Worm (Caenorhabditis elegans) whole organism, late embryonic: ENCODE measurements around the gene famk-1.

Source experiments
- K02D7.2 ChIP-seq: sonication (generic microtip); optimal IDR thresholded peaks from 2 replicates; lab custom pipeline; 2017; ENCODE audit warnings: mild to moderate bottlenecking, missing genetic modification characterization, missing compliant biosample characterization
- dve-1 ChIP-seq: sonication (generic microtip); optimal IDR thresholded peaks from 2 replicates; lab custom pipeline; 2017; ENCODE audit warnings: antibody characterized with exemption, mild to moderate bottlenecking, missing genetic modification characterization, missing compliant biosample characterization
- fkh-10 ChIP-seq: fragments of 150-350 bp; optimal IDR thresholded peaks from 2 replicates; lab custom pipeline; 2014; ENCODE audit warnings: missing biosample characterization, missing genetic modification reagents, missing genetic modification characterization
- hlh-13 ChIP-seq: fragments of 200-800 bp; sonication (Bioruptor generic); optimal IDR thresholded peaks from 2 replicates; lab custom pipeline; 2018; ENCODE audit warnings: mild to moderate bottlenecking, missing genetic modification characterization, missing compliant biosample characterization
- mec-3 ChIP-seq: sonication (generic microtip); optimal IDR thresholded peaks from 2 replicates; lab custom pipeline; 2016; ENCODE audit warnings: borderline replicate concordance, missing genetic modification characterization, missing compliant biosample characterization
- nhr-11 ChIP-seq: fragments of 150-350 bp; optimal IDR thresholded peaks from 2 replicates; lab custom pipeline; 2014; ENCODE audit warnings: missing biosample characterization, missing genetic modification characterization
- pag-3 ChIP-seq: sonication (generic microtip); optimal IDR thresholded peaks from 2 replicates; lab custom pipeline; 2016; ENCODE audit warnings: missing compliant biosample characterization, missing genetic modification characterization, borderline replicate concordance
- pha-2 ChIP-seq: sonication (generic microtip); optimal IDR thresholded peaks from 2 replicates; lab custom pipeline; 2017; ENCODE audit warnings: mild to moderate bottlenecking, missing genetic modification characterization, missing compliant biosample characterization
- pha-4 ChIP-seq: fragments of 150-350 bp; optimal IDR thresholded peaks from 2 replicates; lab custom pipeline; 2018; ENCODE audit warnings: missing biosample characterization, missing genetic modification reagents, missing genetic modification characterization
- tbx-2 ChIP-seq: sonication (generic microtip); optimal IDR thresholded peaks from 2 replicates; lab custom pipeline; 2016; ENCODE audit warnings: missing genetic modification characterization, missing compliant biosample characterization
- unc-86 ChIP-seq: sonication (generic microtip); optimal IDR thresholded peaks from 2 replicates; lab custom pipeline; 2016; ENCODE audit warnings: missing genetic modification characterization, missing compliant biosample characterization

DNA sequence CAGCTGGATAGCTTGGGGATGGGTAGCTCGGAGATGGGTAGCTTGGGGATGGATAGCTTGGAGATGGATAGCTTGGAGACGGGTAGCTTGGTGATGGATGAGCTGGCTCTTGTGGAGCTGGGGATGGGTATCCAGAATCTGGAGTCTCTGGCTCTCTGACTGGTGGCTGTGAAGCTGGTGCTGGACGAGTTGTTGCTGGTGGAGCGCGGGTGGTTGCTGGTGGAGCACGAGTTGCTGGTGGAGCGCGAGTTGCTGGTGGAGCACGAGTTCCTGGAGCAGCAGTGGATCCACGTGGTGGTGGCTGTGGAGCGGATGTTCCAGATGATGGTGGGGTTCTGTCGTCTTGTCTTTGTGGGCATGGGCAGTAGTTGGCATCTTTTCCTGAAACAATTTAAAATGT, 37.8 kb downstream of the famk-1 start:
- TF ChIP-seq unc-86 (tag; lab: Kevin White, UChicago) (no peak), pha-2 (no peak), dve-1 (tag; lab: Kevin White, UChicago) (no peak), nhr-11 (tag; lab: Kevin White, UChicago) (no peak), pag-3 (tag; lab: Kevin White, UChicago) (no peak), mec-3 (tag; lab: Kevin White, UChicago) (no peak), tbx-2 (tag; lab: Kevin White, UChicago) (no peak), pha-4 (tag; lab: Kevin White, UChicago) (no peak), K02D7.2 (tag; lab: Kevin White, UChicago) (no peak), hlh-13 (GFP tag; lab: Kevin White, UChicago) (no peak), fkh-10 (GFP tag; lab: Kevin White, UChicago) (no peak)
